Worm (Caenorhabditis elegans) whole organism, mixed stage, embryonic: Measurements from ENCODE around the gene F43B10.1.

ENCODE experiments used
- M03D4.4 ChIP-seq: sonication (generic microtip); optimal IDR thresholded peaks from 2 replicates; lab custom pipeline; 2017; ENCODE audit warnings: mild to moderate bottlenecking, missing genetic modification characterization, missing compliant biosample characterization
- bed-3 ChIP-seq: fragments of 200-800 bp; sonication (Bioruptor generic); optimal IDR thresholded peaks from 3 replicates; lab custom pipeline; 2018; ENCODE audit warnings: mild to moderate bottlenecking, missing genetic modification characterization, moderate library complexity, missing compliant biosample characterization
- blmp-1 ChIP-seq: fragments of 150-350 bp; optimal IDR thresholded peaks from 2 replicates; lab custom pipeline; 2014; ENCODE audit warnings: missing biosample characterization, missing genetic modification characterization
- ceh-39 ChIP-seq: fragments of 150-350 bp; optimal IDR thresholded peaks from 2 replicates; lab custom pipeline; 2014; ENCODE audit warnings: missing biosample characterization, missing genetic modification characterization
- ceh-43 ChIP-seq: fragments of 200-800 bp; sonication (Bioruptor generic); optimal IDR thresholded peaks from 2 replicates; lab custom pipeline; 2018; ENCODE audit warnings: mild to moderate bottlenecking, missing genetic modification characterization, moderate library complexity, missing compliant biosample characterization
- ceh-83 ChIP-seq: fragments of 200-800 bp; sonication (Bioruptor generic); optimal IDR thresholded peaks from 2 replicates; lab custom pipeline; 2018; ENCODE audit warnings: mild to moderate bottlenecking, missing genetic modification characterization, missing compliant biosample characterization
- cnd-1 ChIP-seq: fragments of 200-800 bp; sonication (Bioruptor generic); optimal IDR thresholded peaks from 2 replicates; lab custom pipeline; 2018; ENCODE audit warnings: mild to moderate bottlenecking, missing genetic modification characterization, missing compliant biosample characterization
- drap-1 ChIP-seq: fragments of 200-800 bp; sonication (Bioruptor generic); optimal IDR thresholded peaks from 3 replicates; lab custom pipeline; 2018; ENCODE audit warnings: mild to moderate bottlenecking, missing genetic modification characterization, missing compliant biosample characterization
- elt-1 ChIP-seq: sonication (generic microtip); optimal IDR thresholded peaks from 2 replicates; lab custom pipeline; 2017; ENCODE audit warnings: missing genetic modification characterization, mild to moderate bottlenecking, missing compliant biosample characterization, antibody characterized with exemption, moderate library complexity, borderline replicate concordance; ENCODE audit not compliant: insufficient read depth
- lin-13 ChIP-seq: fragments of 150-350 bp; optimal IDR thresholded peaks from 2 replicates; lab custom pipeline; 2014; ENCODE audit warnings: missing biosample characterization, missing genetic modification characterization
- lin-32 ChIP-seq: fragments of 200-800 bp; sonication (Bioruptor generic); optimal IDR thresholded peaks from 2 replicates; lab custom pipeline; 2018; ENCODE audit warnings: mild to moderate bottlenecking, missing genetic modification characterization, missing compliant biosample characterization
- lsy-2 ChIP-seq: fragments of 150-350 bp; optimal IDR thresholded peaks from 2 replicates; lab custom pipeline; 2014; ENCODE audit warnings: missing biosample characterization, missing genetic modification characterization
- mab-5 ChIP-seq: fragments of 150-350 bp; optimal IDR thresholded peaks from 2 replicates; lab custom pipeline; 2014; ENCODE audit warnings: missing biosample characterization, missing genetic modification characterization
- mls-2 ChIP-seq: sonication (generic microtip); optimal IDR thresholded peaks from 2 replicates; lab custom pipeline; 2016; ENCODE audit warnings: mild to moderate bottlenecking, missing genetic modification characterization, moderate library complexity, missing compliant biosample characterization
- nhr-2 ChIP-seq: fragments of 150-350 bp; optimal IDR thresholded peaks from 2 replicates; lab custom pipeline; 2014; ENCODE audit warnings: missing biosample characterization, missing genetic modification characterization
- nhr-237 ChIP-seq: fragments of 150-350 bp; optimal IDR thresholded peaks from 2 replicates; lab custom pipeline; 2014; ENCODE audit warnings: missing biosample characterization, missing genetic modification characterization
- nhr-28 ChIP-seq: fragments of 150-350 bp; optimal IDR thresholded peaks from 2 replicates; lab custom pipeline; 2014; ENCODE audit warnings: missing biosample characterization, missing genetic modification characterization
- nhr-76 ChIP-seq: sonication (generic microtip); optimal IDR thresholded peaks from 2 replicates; lab custom pipeline; 2017; ENCODE audit warnings: missing biosample characterization, missing genetic modification characterization
- sem-2 ChIP-seq: fragments of 200-800 bp; sonication (Bioruptor generic); optimal IDR thresholded peaks from 2 replicates; lab custom pipeline; 2018; ENCODE audit warnings: mild to moderate bottlenecking, missing genetic modification characterization, missing compliant biosample characterization
- snpc-4 ChIP-seq: fragments of 150-350 bp; optimal IDR thresholded peaks from 2 replicates; lab custom pipeline; 2014; ENCODE audit warnings: missing biosample characterization, missing genetic modification characterization
- sptf-1 ChIP-seq: sonication (generic microtip); optimal IDR thresholded peaks from 2 replicates; lab custom pipeline; 2017; ENCODE audit warnings: mild to moderate bottlenecking, missing genetic modification characterization, moderate library complexity, missing compliant biosample characterization
- tbx-8 ChIP-seq: fragments of 200-800 bp; sonication (Bioruptor generic); optimal IDR thresholded peaks from 2 replicates; lab custom pipeline; 2018; ENCODE audit warnings: mild to moderate bottlenecking, missing genetic modification characterization, moderate library complexity, missing compliant biosample characterization
- unc-120 ChIP-seq: sonication (generic microtip); optimal IDR thresholded peaks from 2 replicates; lab custom pipeline; 2017; ENCODE audit warnings: missing genetic modification characterization, missing compliant biosample characterization; ENCODE audit not compliant: poor library complexity, severe bottlenecking
- unc-39 ChIP-seq: fragments of 150-350 bp; optimal IDR thresholded peaks from 2 replicates; lab custom pipeline; 2014; ENCODE audit warnings: missing biosample characterization, missing genetic modification characterization
- zip-8 ChIP-seq: fragments of 150-350 bp; optimal IDR thresholded peaks from 2 replicates; lab custom pipeline; 2014; ENCODE audit warnings: missing biosample characterization, missing genetic modification characterization

The F43B10.1 gene

DNA sequence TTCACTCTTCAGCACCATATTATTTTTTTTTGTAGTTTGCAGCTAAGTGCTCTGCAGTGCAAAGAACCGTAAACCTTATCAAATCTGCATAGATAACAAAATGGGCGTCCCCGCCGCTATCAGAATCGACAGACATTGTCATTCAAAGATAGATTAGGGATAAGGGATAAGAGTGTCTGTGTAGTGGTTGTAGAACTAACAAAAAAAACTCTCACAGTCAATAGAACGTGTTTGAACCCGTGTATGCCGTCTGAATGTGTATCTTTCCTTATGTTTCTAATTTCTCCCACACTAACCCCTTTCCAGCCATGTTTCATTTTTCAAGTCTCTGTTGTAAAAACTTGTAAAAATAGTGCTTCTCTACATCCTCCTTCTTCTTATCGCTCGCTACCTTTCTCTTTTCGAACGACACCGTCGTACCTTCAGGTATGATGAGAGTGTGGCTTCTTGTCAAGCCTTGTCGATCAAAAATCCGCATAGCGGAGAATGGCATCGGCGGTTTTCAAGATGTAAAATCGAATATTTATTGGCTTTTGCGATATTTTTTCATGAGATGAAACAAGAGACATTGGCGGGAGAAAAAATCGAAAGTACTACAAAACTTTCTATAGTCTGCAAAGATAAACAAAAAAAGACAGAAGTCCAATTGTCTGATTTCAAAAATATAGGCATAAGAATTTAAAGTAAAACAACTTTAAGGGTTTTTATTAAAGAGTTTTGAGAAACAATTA is 37.4 kb downstream of the F43B10.1 start:
- no peak for TF ChIP-seq sem-2 (GFP tag; lab: Kevin White, UChicago)
- TF ChIP-seq, all 35 proteins: peak for 0

DNA sequence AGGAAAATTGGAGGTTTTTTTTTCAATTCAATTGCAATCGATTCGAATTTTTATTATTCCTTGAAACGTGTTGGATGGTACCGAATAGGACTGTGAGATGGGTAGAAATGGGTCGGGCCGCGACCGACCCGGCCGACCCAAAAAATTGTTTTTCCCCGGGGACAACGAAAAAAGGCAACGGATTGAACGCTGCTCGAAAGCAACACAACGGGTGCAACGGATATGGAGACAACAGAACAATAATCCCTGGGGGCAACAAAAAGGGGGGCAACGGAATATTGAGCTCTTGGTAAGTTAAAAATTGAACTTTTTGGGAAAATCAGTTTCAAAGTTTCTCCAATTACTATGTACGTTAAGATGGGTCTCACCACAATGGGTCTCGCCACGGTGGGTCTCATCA is 39.4 kb downstream of the F43B10.1 start:
- TF ChIP-seq sem-2 (GFP tag; lab: Kevin White, UChicago) (no peak), M03D4.4 (tag; lab: Kevin White, UChicago) (no peak), bed-3 (GFP tag; lab: Kevin White, UChicago) (no peak)
- TF ChIP-seq, all 35 proteins: peak for 0

DNA sequence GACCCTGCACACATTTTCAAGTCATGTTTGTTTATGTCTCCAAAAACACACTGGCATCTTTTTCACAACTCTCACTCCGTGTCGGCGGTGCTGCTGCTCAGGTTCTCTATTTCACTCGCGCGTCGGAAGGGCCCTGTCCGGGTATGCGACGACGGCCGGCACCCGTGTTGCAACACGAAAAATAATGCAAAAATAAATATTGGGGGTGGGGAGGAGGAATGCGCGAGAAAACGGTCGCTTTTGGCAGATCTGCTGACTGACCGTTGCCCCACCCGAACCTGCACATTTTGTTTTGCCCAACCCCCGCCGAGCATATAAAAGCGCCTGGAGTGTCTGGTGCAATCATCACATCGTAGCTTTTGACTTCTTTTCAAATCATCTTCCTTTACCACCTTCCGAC is 41.2 kb downstream of the F43B10.1 start, which contains the start of gene cpg-19:
TSS of gene cpg-19 (plus strand) at position 341 of the 400 bp plus-strand sequence.
- TF ChIP-seq ceh-39 (tag; lab: Kevin White, UChicago), result no peak
- no peak for TF ChIP-seq unc-39 (tag; lab: Kevin White, UChicago)
- no peak for TF ChIP-seq lsy-2 (tag; lab: Kevin White, UChicago)
- no peak for TF ChIP-seq nhr-2 (tag; lab: Kevin White, UChicago)
- no peak for TF ChIP-seq lin-13
- no peak for TF ChIP-seq sem-2 (GFP tag; lab: Kevin White, UChicago)
- no peak for TF ChIP-seq tbx-8 (GFP tag; lab: Kevin White, UChicago)
- TF ChIP-seq mls-2, result no peak
- no peak for TF ChIP-seq nhr-28 (tag; lab: Kevin White, UChicago)
- TF ChIP-seq blmp-1 (tag; lab: Kevin White, UChicago), result no peak
- no peak for TF ChIP-seq drap-1 (GFP tag; lab: Kevin White, UChicago)
- no peak for TF ChIP-seq M03D4.4 (tag; lab: Kevin White, UChicago)
- no peak for TF ChIP-seq bed-3 (GFP tag; lab: Kevin White, UChicago)
- no peak for TF ChIP-seq cnd-1 (tag; lab: Kevin White, UChicago)
- TF ChIP-seq unc-120 (tag; lab: Kevin White, UChicago), result no peak
- TF ChIP-seq snpc-4 (tag; lab: Kevin White, UChicago), result no peak
- TF ChIP-seq, all 35 proteins: peak for 0

DNA sequence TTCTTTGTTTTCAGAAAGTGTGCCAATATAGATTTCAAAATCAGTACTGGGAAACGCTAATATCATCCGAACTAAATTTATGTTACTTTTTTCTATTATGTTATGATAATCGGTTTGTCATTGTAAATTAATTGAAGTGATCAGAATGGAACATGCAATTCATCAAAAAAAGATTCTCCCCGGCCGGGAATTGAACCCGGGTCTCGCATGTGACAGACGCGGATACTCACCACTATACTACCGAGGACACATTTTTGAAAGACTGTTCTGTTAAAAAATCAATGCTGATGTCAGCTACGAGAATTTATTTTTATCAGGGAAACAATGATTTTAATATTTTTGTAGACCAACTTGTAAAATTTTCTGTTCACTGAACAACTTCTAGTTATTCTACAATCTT is 43.5 kb downstream of the F43B10.1 start:
- no peak for TF ChIP-seq sem-2 (GFP tag; lab: Kevin White, UChicago)
- TF ChIP-seq M03D4.4 (tag; lab: Kevin White, UChicago), result no peak
- no peak for TF ChIP-seq tbx-8 (GFP tag; lab: Kevin White, UChicago)
- TF ChIP-seq nhr-76 (tag; lab: Kevin White, UChicago), result no peak
- TF ChIP-seq snpc-4 (tag; lab: Kevin White, UChicago), result no peak
- TF ChIP-seq ceh-43 (GFP tag; lab: Kevin White, UChicago), result no peak
- no peak for TF ChIP-seq sptf-1 (tag; lab: Kevin White, UChicago)
- TF ChIP-seq, all 35 proteins: peak for 0

DNA sequence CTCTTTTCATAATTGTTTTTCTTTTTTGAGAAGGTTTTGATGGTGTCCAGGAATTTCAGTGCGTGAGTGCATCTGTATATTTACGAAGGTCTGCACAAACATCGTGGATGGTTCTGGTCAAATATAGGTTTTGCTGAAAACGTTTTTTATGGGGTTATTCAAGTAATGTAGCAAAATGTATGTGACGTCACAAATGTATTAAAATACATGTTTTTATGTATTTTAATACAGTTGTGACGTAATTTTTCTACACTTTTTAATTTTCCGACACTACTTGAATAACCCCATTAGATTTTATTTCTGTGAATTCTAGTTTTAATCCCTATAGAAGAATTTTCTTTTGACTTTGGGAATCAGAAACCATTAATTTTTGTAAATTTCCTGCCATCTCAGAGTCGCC is 43.9 kb downstream of the F43B10.1 start:
- TF ChIP-seq zip-8 (tag; lab: Kevin White, UChicago), result peak; percentile 91
- TF ChIP-seq elt-1 (tag; lab: Kevin White, UChicago), result no peak
- TF ChIP-seq lin-32 (GFP tag; lab: Kevin White, UChicago), result no peak
- TF ChIP-seq tbx-8 (GFP tag; lab: Kevin White, UChicago), result no peak
- TF ChIP-seq, all 35 proteins: peak for 1

DNA sequence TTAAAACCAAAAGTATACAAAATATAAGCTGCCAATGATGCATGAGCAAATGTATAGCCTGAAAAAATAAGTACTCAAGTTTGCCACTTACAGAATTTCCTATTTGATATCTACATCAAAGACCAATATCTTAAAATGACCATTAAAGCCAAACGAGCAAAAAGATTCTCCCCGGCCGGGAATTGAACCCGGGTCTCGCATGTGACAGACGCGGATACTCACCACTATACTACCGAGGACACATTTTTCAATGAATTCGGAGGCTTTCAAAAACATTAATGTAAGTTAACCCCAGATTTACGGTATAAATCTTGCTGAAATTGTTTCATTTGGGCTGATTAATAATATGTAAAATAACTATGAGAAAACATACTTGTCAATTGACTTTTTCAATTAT is 44.5 kb downstream of the F43B10.1 start:
- TF ChIP-seq mab-5 (no peak), ceh-43 (GFP tag; lab: Kevin White, UChicago) (no peak), sem-2 (GFP tag; lab: Kevin White, UChicago) (no peak), nhr-2 (tag; lab: Kevin White, UChicago) (no peak), cnd-1 (tag; lab: Kevin White, UChicago) (no peak), nhr-237 (tag; lab: Kevin White, UChicago) (no peak), lin-32 (GFP tag; lab: Kevin White, UChicago) (no peak), elt-1 (tag; lab: Kevin White, UChicago) (no peak), ceh-83 (GFP tag; lab: Kevin White, UChicago) (no peak), sptf-1 (tag; lab: Kevin White, UChicago) (no peak)
